Fruit fly (Drosophila melanogaster) whole organism, prepupa: ENCODE measurements around the gene TAF1B.

Experiments used
- Blimp-1 ChIP-seq: fragments of 200-800 bp; sonication (Bioruptor generic); optimal IDR thresholded peaks from 3 replicates; lab custom pipeline; 2017; ENCODE audit warnings: missing biosample characterization, missing genetic modification characterization, mild to moderate bottlenecking, moderate library complexity, missing genetic modification reagents
- CG10631 ChIP-seq: fragments of 200-800 bp; sonication (Bioruptor generic); optimal IDR thresholded peaks from 2 replicates; lab custom pipeline; 2016; ENCODE audit warnings: missing biosample characterization, missing genetic modification characterization
- CG10669 ChIP-seq: fragments of 200-800 bp; sonication (Bioruptor generic); optimal IDR thresholded peaks from 3 replicates; lab custom pipeline; 2018; ENCODE audit warnings: missing biosample characterization, mild to moderate bottlenecking, missing genetic modification characterization, moderate library complexity
- CG11294 ChIP-seq: fragments of 200-800 bp; sonication (Bioruptor generic); IDR thresholded peaks from 2 replicates; pipeline ENCODE4 v1.3.6; 2022; ENCODE audit warnings: missing biosample characterization, missing genetic modification characterization
- CG11762 ChIP-seq: fragments of 200-800 bp; sonication (Bioruptor generic); optimal IDR thresholded peaks from 3 replicates; lab custom pipeline; 2016; ENCODE audit warnings: missing biosample characterization, missing genetic modification characterization; ENCODE audit not compliant: insufficient read depth
- CG11902 ChIP-seq: fragments of 200-800 bp; sonication (Bioruptor generic); optimal IDR thresholded peaks from 3 replicates; lab custom pipeline; 2016; ENCODE audit warnings: missing biosample characterization, missing genetic modification characterization
- CG15336 ChIP-seq: fragments of 200-800 bp; sonication (Bioruptor generic); IDR thresholded peaks from 2 replicates; pipeline ENCODE4 v1.3.6; 2022; ENCODE audit warnings: missing biosample characterization, missing genetic modification characterization
- CG1621 ChIP-seq: fragments of 200-800 bp; sonication (Bioruptor generic); optimal IDR thresholded peaks from 3 replicates; lab custom pipeline; 2018; ENCODE audit warnings: missing biosample characterization, mild to moderate bottlenecking, missing genetic modification characterization
- CG16779 ChIP-seq: fragments of 200-800 bp; sonication (Bioruptor generic); optimal IDR thresholded peaks from 3 replicates; lab custom pipeline; 2017; ENCODE audit warnings: missing biosample characterization, mild to moderate bottlenecking, missing genetic modification characterization
- CG3032 ChIP-seq: fragments of 200-800 bp; optimal IDR thresholded peaks from 2 replicates; lab custom pipeline; 2019; ENCODE audit warnings: missing biosample characterization, mild to moderate bottlenecking, missing genetic modification characterization, moderate library complexity
- CG31627 ChIP-seq: fragments of 200-800 bp; sonication (Bioruptor generic); optimal IDR thresholded peaks from 3 replicates; lab custom pipeline; 2016; ENCODE audit warnings: missing biosample characterization, missing genetic modification characterization
- CG32006 ChIP-seq: fragments of 200-800 bp; sonication (Bioruptor generic); optimal IDR thresholded peaks from 3 replicates; lab custom pipeline; 2017; ENCODE audit warnings: missing biosample characterization, mild to moderate bottlenecking, missing genetic modification characterization
- CG34406 ChIP-seq: fragments of 200-800 bp; sonication (Bioruptor generic); optimal IDR thresholded peaks from 3 replicates; lab custom pipeline; 2016; ENCODE audit warnings: missing biosample characterization, missing genetic modification characterization
- CG3919 ChIP-seq: fragments of 200-800 bp; sonication (Bioruptor generic); optimal IDR thresholded peaks from 3 replicates; lab custom pipeline; 2016; ENCODE audit warnings: missing biosample characterization, missing genetic modification characterization
- CG4318 ChIP-seq: fragments of 200-800 bp; sonication (Bioruptor generic); optimal IDR thresholded peaks from 3 replicates; lab custom pipeline; 2017; ENCODE audit warnings: missing biosample characterization, mild to moderate bottlenecking, missing genetic modification characterization
- CG6163 ChIP-seq: fragments of 200-800 bp; sonication (Bioruptor generic); IDR thresholded peaks from 3 replicates; pipeline ENCODE4 v1.3.6; 2022; ENCODE audit warnings: missing biosample characterization, missing genetic modification characterization
- CG6276 ChIP-seq: fragments of 200-800 bp; sonication (Bioruptor generic); optimal IDR thresholded peaks from 2 replicates; lab custom pipeline; 2017; ENCODE audit warnings: missing biosample characterization, mild to moderate bottlenecking, missing genetic modification characterization
- CG6792 ChIP-seq: fragments of 200-800 bp; sonication (Bioruptor generic); optimal IDR thresholded peaks from 3 replicates; lab custom pipeline; 2016; ENCODE audit warnings: missing biosample characterization, missing genetic modification characterization
- CG6854 ChIP-seq: fragments of 200-800 bp; sonication (Bioruptor generic); optimal IDR thresholded peaks from 2 replicates; lab custom pipeline; 2017; ENCODE audit warnings: missing biosample characterization, mild to moderate bottlenecking, missing genetic modification characterization
- CG7368 ChIP-seq: fragments of 200-800 bp; sonication (Bioruptor generic); optimal IDR thresholded peaks from 3 replicates; lab custom pipeline; 2016; ENCODE audit warnings: missing biosample characterization, missing genetic modification characterization
- CG8119 ChIP-seq: fragments of 200-800 bp; sonication (Bioruptor generic); IDR thresholded peaks from 3 replicates; pipeline ENCODE4 v1.3.6; 2022; ENCODE audit warnings: missing biosample characterization, missing genetic modification characterization
- CG8319 ChIP-seq: fragments of 200-800 bp; sonication (Bioruptor generic); optimal IDR thresholded peaks from 3 replicates; lab custom pipeline; 2016; ENCODE audit warnings: missing biosample characterization, missing genetic modification characterization
- CG8632 ChIP-seq: fragments of 200-800 bp; sonication (Bioruptor generic); optimal IDR thresholded peaks from 3 replicates; lab custom pipeline; 2016; ENCODE audit warnings: missing biosample characterization, missing genetic modification characterization
- CG9139 ChIP-seq: fragments of 200-800 bp; sonication (Bioruptor generic); optimal IDR thresholded peaks from 3 replicates; lab custom pipeline; 2017; ENCODE audit warnings: missing biosample characterization, mild to moderate bottlenecking, missing genetic modification characterization
- Ets21C ChIP-seq: fragments of 200-800 bp; sonication (Bioruptor generic); optimal IDR thresholded peaks from 3 replicates; lab custom pipeline; 2016; ENCODE audit warnings: missing biosample characterization, missing genetic modification characterization
- Ets96B ChIP-seq: fragments of 200-800 bp; optimal IDR thresholded peaks from 2 replicates; lab custom pipeline; 2019; ENCODE audit warnings: missing biosample characterization, mild to moderate bottlenecking, missing genetic modification characterization, moderate library complexity
- Hr39 ChIP-seq: fragments of 200-800 bp; sonication (Bioruptor generic); optimal IDR thresholded peaks from 2 replicates; lab custom pipeline; 2016; ENCODE audit warnings: missing biosample characterization, missing genetic modification characterization
- Hr4 ChIP-seq: fragments of 200-800 bp; sonication (Bioruptor generic); optimal IDR thresholded peaks from 3 replicates; lab custom pipeline; 2016; ENCODE audit warnings: missing biosample characterization, missing genetic modification characterization
- Lpt ChIP-seq: fragments of 200-800 bp; sonication (Bioruptor generic); optimal IDR thresholded peaks from 3 replicates; lab custom pipeline; 2016; ENCODE audit warnings: missing biosample characterization, missing genetic modification characterization
- OdsH ChIP-seq: fragments of 200-800 bp; sonication (Bioruptor generic); optimal IDR thresholded peaks from 3 replicates; lab custom pipeline; 2016; ENCODE audit warnings: missing biosample characterization, missing genetic modification characterization
- Smox ChIP-seq: fragments of 200-800 bp; sonication (Bioruptor generic); optimal IDR thresholded peaks from 3 replicates; lab custom pipeline; 2016; ENCODE audit warnings: missing biosample characterization, missing genetic modification characterization
- Sox102F ChIP-seq: fragments of 200-800 bp; sonication (Bioruptor generic); optimal IDR thresholded peaks from 2 replicates; lab custom pipeline; 2016; ENCODE audit warnings: missing biosample characterization, mild to moderate bottlenecking, missing genetic modification characterization
- Sox14 ChIP-seq: fragments of 200-800 bp; sonication (Bioruptor generic); optimal IDR thresholded peaks from 3 replicates; lab custom pipeline; 2016; ENCODE audit warnings: missing biosample characterization, missing genetic modification characterization
- Sox15 ChIP-seq: fragments of 200-800 bp; sonication (Bioruptor generic); optimal IDR thresholded peaks from 3 replicates; lab custom pipeline; 2016; ENCODE audit warnings: missing biosample characterization, missing genetic modification characterization
- achi ChIP-seq: fragments of 200-800 bp; sonication (Bioruptor generic); optimal IDR thresholded peaks from 3 replicates; lab custom pipeline; 2016; ENCODE audit warnings: missing biosample characterization, missing genetic modification characterization
- acj6 ChIP-seq: fragments of 200-800 bp; sonication (Bioruptor generic); optimal IDR thresholded peaks from 3 replicates; lab custom pipeline; 2016; ENCODE audit warnings: missing biosample characterization, missing genetic modification characterization
- cyc ChIP-seq: fragments of 200-800 bp; sonication (Bioruptor generic); optimal IDR thresholded peaks from 3 replicates; lab custom pipeline; 2016; ENCODE audit warnings: missing biosample characterization, missing genetic modification characterization
- dac ChIP-seq: fragments of 200-800 bp; sonication (Bioruptor generic); optimal IDR thresholded peaks from 2 replicates; lab custom pipeline; 2017; ENCODE audit warnings: missing biosample characterization, mild to moderate bottlenecking, missing genetic modification characterization
- dsx ChIP-seq: fragments of 200-800 bp; optimal IDR thresholded peaks from 3 replicates; lab custom pipeline; 2019; ENCODE audit warnings: missing biosample characterization, mild to moderate bottlenecking, missing genetic modification characterization, moderate library complexity; ENCODE audit not compliant: poor library complexity, severe bottlenecking
- eg ChIP-seq: fragments of 200-800 bp; sonication (Bioruptor generic); IDR thresholded peaks from 3 replicates; pipeline ENCODE4 v1.3.6; 2022; ENCODE audit warnings: missing biosample characterization, missing genetic modification characterization
- esn ChIP-seq: fragments of 200-800 bp; sonication (Bioruptor generic); optimal IDR thresholded peaks from 2 replicates; lab custom pipeline; 2016; ENCODE audit warnings: missing biosample characterization, mild to moderate bottlenecking, missing genetic modification characterization, moderate library complexity
- fd85E ChIP-seq: fragments of 200-800 bp; sonication (Bioruptor generic); optimal IDR thresholded peaks from 3 replicates; lab custom pipeline; 2016; ENCODE audit warnings: missing biosample characterization, missing genetic modification characterization
- lz ChIP-seq: fragments of 200-800 bp; sonication (Bioruptor generic); optimal IDR thresholded peaks from 3 replicates; lab custom pipeline; 2016; ENCODE audit warnings: missing biosample characterization, missing genetic modification characterization
- net ChIP-seq: fragments of 200-800 bp; sonication (Bioruptor generic); optimal IDR thresholded peaks from 3 replicates; lab custom pipeline; 2016; ENCODE audit warnings: missing biosample characterization, missing genetic modification characterization
- pdm3 ChIP-seq: fragments of 200-800 bp; sonication (Bioruptor generic); optimal IDR thresholded peaks from 3 replicates; lab custom pipeline; 2016; ENCODE audit warnings: missing biosample characterization, missing genetic modification characterization
- salr ChIP-seq, 2 experiments: fragments of 200-800 bp; sonication (Bioruptor generic); optimal IDR thresholded peaks; 3 replicates each; lab custom pipeline; 2016 to 2018; ENCODE audit warnings: missing biosample characterization in 2 of 2, missing genetic modification characterization in 2 of 2, mild to moderate bottlenecking in 1 of 2
- spab ChIP-seq: fragments of 200-800 bp; sonication (Bioruptor generic); optimal IDR thresholded peaks from 2 replicates; lab custom pipeline; 2017; ENCODE audit warnings: missing biosample characterization, mild to moderate bottlenecking, missing genetic modification characterization, missing genetic modification reagents
- ss ChIP-seq, 2 experiments: fragments of 200-800 bp; sonication (Bioruptor generic); optimal IDR thresholded peaks; 2 replicates in 1 of 2; 3 replicates in 1 of 2; lab custom pipeline; 2017 to 2018; ENCODE audit warnings: mild to moderate bottlenecking in 2 of 2, missing biosample characterization in 2 of 2, missing genetic modification characterization in 2 of 2, moderate library complexity in 1 of 2
- svp ChIP-seq: fragments of 200-800 bp; sonication (Bioruptor generic); peaks from one replicate; lab custom pipeline; 2016; ENCODE audit warnings: missing biosample characterization, missing genetic modification characterization
- topi ChIP-seq: fragments of 200-800 bp; sonication (Bioruptor generic); optimal IDR thresholded peaks from 3 replicates; lab custom pipeline; 2016; ENCODE audit warnings: missing biosample characterization, missing genetic modification characterization

TAF1B gene

DNA sequence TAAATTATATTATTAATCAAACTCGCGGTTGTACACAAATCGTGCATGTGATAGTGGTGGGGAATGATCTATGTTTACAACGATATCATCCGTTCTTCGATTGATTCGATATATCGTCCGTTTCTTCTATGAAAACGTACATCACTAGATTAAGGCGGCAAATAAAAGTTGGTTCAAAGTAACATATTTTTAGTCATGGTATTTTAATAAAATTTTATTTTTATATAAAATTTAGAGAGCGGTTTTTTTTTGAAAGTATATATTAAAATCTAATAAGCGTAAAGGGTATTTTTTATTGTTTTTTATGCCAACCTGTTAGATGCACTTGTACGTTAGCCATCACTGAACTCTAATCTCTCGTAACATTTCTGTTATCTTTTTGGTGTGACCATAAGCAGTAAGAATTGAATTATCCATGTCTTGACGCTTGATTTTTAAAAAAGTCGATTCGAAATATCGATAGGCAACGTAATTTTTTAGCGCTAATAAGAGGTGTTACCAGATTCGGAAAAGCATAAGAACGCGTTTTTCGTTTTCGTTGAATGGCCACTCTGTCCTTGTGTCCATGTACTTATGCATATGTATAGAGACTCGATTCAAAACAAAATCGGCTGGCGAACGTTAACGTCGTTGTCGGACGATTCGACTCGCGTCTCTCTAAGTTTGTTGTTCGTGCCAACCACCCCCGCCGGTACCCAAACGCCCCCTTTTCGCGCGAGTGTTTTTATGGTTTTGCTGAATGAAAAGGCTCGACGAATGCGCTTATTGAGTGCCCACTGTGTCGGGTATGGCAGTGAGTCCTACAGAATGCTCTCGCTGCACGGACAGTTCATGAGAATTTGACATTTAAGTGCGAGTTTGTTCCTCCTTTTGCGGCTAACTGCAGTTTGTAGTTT, at the start of gene TAF1B, which contains the start of gene Invadolysin:
Gene TAF1B, minus strand, starts transcription at position 82 of the 896 bp plus-strand sequence.
Gene Invadolysin, plus strand, starts transcription at position 566 of the 896 bp plus-strand sequence.
- TF ChIP-seq Hr4: peak; percentile 42
- no peak for TF ChIP-seq CG6854
- no peak for TF ChIP-seq CG3032 (tag; lab: Kevin White, UChicago)
- TF ChIP-seq Smox (GFP tag; lab: Kevin White, UChicago): peak; percentile 61
- TF ChIP-seq OdsH (GFP tag; lab: Kevin White, UChicago): peak; percentile 61
- peak; percentile 30 for TF ChIP-seq CG8632 (GFP tag; lab: Kevin White, UChicago)
- peak; percentile 31 to 41 for TF ChIP-seq ss (GFP tag; optimal IDR thresholded peaks at IDR 0.05; lab: Kevin White, UChicago)
- TF ChIP-seq esn (GFP tag; lab: Kevin White, UChicago): peak; percentile 54
- TF ChIP-seq CG32006 (GFP tag; lab: Kevin White, UChicago): no peak
- TF ChIP-seq Ets96B (tag; lab: Kevin White, UChicago): no peak
- TF ChIP-seq lz (GFP tag; lab: Kevin White, UChicago): peak; percentile 43
- TF ChIP-seq CG6792 (GFP tag; lab: Kevin White, UChicago): no peak
- TF ChIP-seq dac (GFP tag; lab: Kevin White, UChicago): no peak
- no peak for TF ChIP-seq CG9139
- TF ChIP-seq fd85E (GFP tag; lab: Kevin White, UChicago): no peak
- TF ChIP-seq CG31627 (GFP tag; lab: Kevin White, UChicago): peak; percentile 48
- no peak for TF ChIP-seq Lpt
- TF ChIP-seq Sox15 (GFP tag; lab: Kevin White, UChicago): no peak
- TF ChIP-seq CG11762 (GFP tag; lab: Kevin White, UChicago): no peak
- peak; percentile 13 for TF ChIP-seq CG7368 (GFP tag; lab: Kevin White, UChicago)
- no peak for TF ChIP-seq CG1621 (tag; lab: Kevin White, UChicago)
- TF ChIP-seq CG8119: 0 out of 3 replicates have a peak, but pooled peaks have one; percentile 28
- TF ChIP-seq svp (GFP tag; lab: Kevin White, UChicago): peak; percentile 66
- peak; percentile 10 for TF ChIP-seq achi (GFP tag; lab: Kevin White, UChicago)
- TF ChIP-seq CG3919 (GFP tag; lab: Kevin White, UChicago): peak; percentile 54
- peak; percentile 27 for TF ChIP-seq pdm3 (GFP tag; lab: Kevin White, UChicago)
- TF ChIP-seq CG4318 (GFP tag; lab: Kevin White, UChicago): no peak
- peak; percentile 50 for TF ChIP-seq Sox14 (GFP tag; lab: Kevin White, UChicago)
- TF ChIP-seq CG16779 (tag; lab: Kevin White, UChicago): peak; percentile 19
- TF ChIP-seq Hr39 (GFP tag; lab: Kevin White, UChicago): peak; percentile 41
- TF ChIP-seq spab (GFP tag; lab: Kevin White, UChicago): no peak
- peak; percentile 23 for TF ChIP-seq CG8319 (GFP tag; lab: Kevin White, UChicago)
- TF ChIP-seq CG10669 (GFP tag; lab: Kevin White, UChicago): peak; percentile 5
- peak; percentile 61 for TF ChIP-seq CG10631 (GFP tag; lab: Kevin White, UChicago)
- TF ChIP-seq Ets21C: peak; percentile 40
- peak; percentile 19; the same call in 1 of the 3 replicates for TF ChIP-seq eg (GFP tag; lab: Robert Waterston, UW)
- TF ChIP-seq salr (GFP tag; optimal IDR thresholded peaks at IDR 0.05; lab: Kevin White, UChicago): no peak
- TF ChIP-seq acj6: peak; percentile 65
- no peak for TF ChIP-seq CG11294 (GFP tag; lab: Robert Waterston, UW)
- TF ChIP-seq CG11902 (GFP tag; lab: Kevin White, UChicago): no peak
- peak; percentile 69 for TF ChIP-seq Sox102F (GFP tag; lab: Kevin White, UChicago)
- TF ChIP-seq cyc (GFP tag; lab: Kevin White, UChicago): peak; percentile 43
- TF ChIP-seq CG34406 (GFP tag; lab: Kevin White, UChicago): peak; percentile 34
- TF ChIP-seq CG6163 (GFP tag; lab: Robert Waterston, UW): peak; percentile 21; the same call in 1 of the 3 replicates
- peak; percentile 53 for TF ChIP-seq topi
- no peak for TF ChIP-seq Blimp-1
- peak; percentile 49 for TF ChIP-seq net
- TF ChIP-seq CG15336 (GFP tag; lab: Robert Waterston, UW): no peak
- peak; percentile 43 for TF ChIP-seq CG6276 (GFP tag; lab: Kevin White, UChicago)
- TF ChIP-seq dsx (GFP tag; lab: Kevin White, UChicago): peak; percentile 76
